Fruit fly (Drosophila melanogaster) whole organism, prepupa: ENCODE results near the gene Ir94d.

Experiments
- Hr39 ChIP-seq: fragments of 200-800 bp; sonication (Bioruptor generic); optimal IDR thresholded peaks from 2 replicates; lab custom pipeline; 2016; ENCODE audit warnings: missing biosample characterization, missing genetic modification characterization
- fkh ChIP-seq: fragments of 200-800 bp; sonication (Bioruptor generic); optimal IDR thresholded peaks from 3 replicates; lab custom pipeline; 2017; ENCODE audit warnings: missing biosample characterization, mild to moderate bottlenecking, missing genetic modification characterization, moderate library complexity

dm6 chr3R:23425107-23425506 is 22.5 kb downstream of the Ir94d start:
- TF ChIP-seq Hr39 (peak; percentile 60), fkh (GFP tag; lab: Kevin White, UChicago) (no peak)
